Worm (Caenorhabditis elegans): Measurements from ENCODE around the gene nlp-51.

DNA sequence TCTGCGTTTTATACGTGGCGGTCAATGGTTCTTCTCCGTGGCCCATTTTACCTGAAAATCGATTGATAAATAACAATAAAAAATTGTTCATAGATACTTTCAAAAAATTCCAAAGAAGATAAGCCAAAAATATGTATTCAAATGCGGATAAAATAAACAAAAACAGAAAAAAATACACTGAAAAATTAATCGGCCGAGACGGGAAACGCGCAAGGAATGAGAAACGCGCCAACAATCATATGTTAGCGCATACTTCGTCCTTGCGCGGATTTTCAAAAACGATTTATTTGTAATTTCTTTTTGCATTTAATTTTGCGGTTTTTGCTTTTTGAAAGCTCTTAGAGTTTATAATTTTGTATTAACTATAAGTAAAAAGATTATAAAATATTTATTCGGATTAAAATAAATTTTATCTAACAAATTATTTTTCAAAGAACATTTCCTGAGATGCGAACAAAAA is 26.1 kb upstream of the nlp-51 start, which contains the start of gene nduf-11:
- no peak for TF ChIP-seq fkh-10 (GFP tag; optimal IDR thresholded peaks at IDR 0.05)
- TF ChIP-seq tbx-2 (tag; optimal IDR thresholded peaks at IDR 0.05), result peak; percentile 59
- TF ChIP-seq pha-2 (tag; optimal IDR thresholded peaks at IDR 0.05), result peak; percentile 9
- no peak for TF ChIP-seq ceh-22 (tag; optimal IDR thresholded peaks at IDR 0.05)
- peak; percentile 37 for TF ChIP-seq unc-42 (tag; optimal IDR thresholded peaks at IDR 0.05)

Measured in whole organism, late embryonic.